Worm (Caenorhabditis elegans) whole organism, L1 larva: ENCODE results near the gene Y54F10BM.12.

Experiments used
- C16A3.4 ChIP-seq: fragments of 150-350 bp; optimal IDR thresholded peaks from 2 replicates; lab custom pipeline; 2014; ENCODE audit warnings: missing biosample characterization, missing genetic modification characterization
- aha-1 ChIP-seq: fragments of 150-350 bp; optimal IDR thresholded peaks from 2 replicates; lab custom pipeline; 2014; ENCODE audit warnings: missing biosample characterization, missing genetic modification characterization
- ama-1 ChIP-seq: fragments of 150-350 bp; optimal IDR thresholded peaks from 2 replicates; lab custom pipeline; 2014
- ceh-8 ChIP-seq: fragments of 200-800 bp; sonication (Bioruptor generic); optimal IDR thresholded peaks from 2 replicates; lab custom pipeline; 2018; ENCODE audit warnings: mild to moderate bottlenecking, missing genetic modification characterization, moderate library complexity, missing compliant biosample characterization
- ceh-90 ChIP-seq: sonication (generic microtip); optimal IDR thresholded peaks from 2 replicates; lab custom pipeline; 2016; ENCODE audit warnings: missing genetic modification characterization, missing compliant biosample characterization
- efl-1 ChIP-seq, 4 experiments: fragments of 150-350 bp; optimal IDR thresholded peaks in 3 of 4; peaks in 1 of 4; 1 replicate in 1 of 4; 2 replicates in 3 of 4; lab custom pipeline; 2014; ENCODE audit warnings: missing biosample characterization in 2 of 4, missing genetic modification characterization in 2 of 4, missing genetic modification reagents in 2 of 4
- efl-3 ChIP-seq: fragments of 200-800 bp; sonication (Bioruptor generic); optimal IDR thresholded peaks from 2 replicates; lab custom pipeline; 2018; ENCODE audit warnings: mild to moderate bottlenecking, missing genetic modification characterization, missing compliant biosample characterization
- elt-2 ChIP-seq: sonication (generic microtip); optimal IDR thresholded peaks from 2 replicates; lab custom pipeline; 2016; ENCODE audit warnings: missing genetic modification characterization, mild to moderate bottlenecking, inconsistent platforms, missing compliant biosample characterization, missing genetic modification reagents
- ets-5 ChIP-seq: fragments of 200-800 bp; sonication (Bioruptor generic); IDR thresholded peaks from 2 replicates; pipeline ENCODE4 v1.3.6; 2022; ENCODE audit warnings: missing genetic modification characterization, missing compliant biosample characterization
- fos-1 ChIP-seq: fragments of 150-350 bp; optimal IDR thresholded peaks from 2 replicates; lab custom pipeline; 2014; ENCODE audit warnings: missing biosample characterization, missing genetic modification characterization
- hpl-2 ChIP-seq: fragments of 150-350 bp; optimal IDR thresholded peaks from 2 replicates; lab custom pipeline; 2014; ENCODE audit warnings: missing biosample characterization, missing genetic modification reagents, missing genetic modification characterization
- isw-1 ChIP-seq: fragments of 200-800 bp; sonication (Bioruptor generic); IDR thresholded peaks from 2 replicates; pipeline ENCODE4 v1.3.6; 2022; ENCODE audit warnings: missing genetic modification characterization, missing compliant biosample characterization
- jun-1 ChIP-seq: fragments of 150-350 bp; optimal IDR thresholded peaks from 2 replicates; lab custom pipeline; 2014; ENCODE audit warnings: missing biosample characterization, missing genetic modification reagents, missing genetic modification characterization
- lin-14 ChIP-seq: fragments of 200-800 bp; sonication (Bioruptor generic); optimal IDR thresholded peaks from 2 replicates; lab custom pipeline; 2018; ENCODE audit warnings: mild to moderate bottlenecking, missing genetic modification characterization, moderate library complexity, missing compliant biosample characterization
- lin-15B ChIP-seq: fragments of 150-350 bp; sonication (generic microtip); optimal IDR thresholded peaks from 3 replicates; lab custom pipeline; 2014; ENCODE audit warnings: missing biosample characterization, missing genetic modification characterization
- lin-35 ChIP-seq, 2 experiments: fragments of 150-350 bp; optimal IDR thresholded peaks; 2 replicates each; lab custom pipeline; 2014; ENCODE audit warnings: missing biosample characterization in 2 of 2, missing genetic modification characterization in 2 of 2, missing genetic modification reagents in 2 of 2
- lir-3 ChIP-seq: sonication (generic microtip); optimal IDR thresholded peaks from 2 replicates; lab custom pipeline; 2016; ENCODE audit warnings: mild to moderate bottlenecking, missing genetic modification characterization, moderate library complexity, missing compliant biosample characterization; ENCODE audit not compliant: poor library complexity
- mab-9 ChIP-seq: fragments of 200-800 bp; sonication (Bioruptor generic); IDR thresholded peaks from 2 replicates; pipeline ENCODE4 v1.3.6; 2022; ENCODE audit warnings: missing genetic modification reagents, missing genetic modification characterization, missing compliant biosample characterization
- mep-1 ChIP-seq: fragments of 150-350 bp; optimal IDR thresholded peaks from 2 replicates; lab custom pipeline; 2014; ENCODE audit warnings: missing biosample characterization, missing genetic modification characterization
- nhr-11 ChIP-seq: fragments of 150-350 bp; optimal IDR thresholded peaks from 2 replicates; lab custom pipeline; 2014; ENCODE audit warnings: missing biosample characterization, missing genetic modification characterization
- nhr-19 ChIP-seq: fragments of 200-800 bp; sonication (Bioruptor generic); conservative IDR thresholded peaks from 2 replicates; pipeline ENCODE4 v1.3.6; 2022; ENCODE audit warnings: missing genetic modification characterization, missing compliant biosample characterization
- nhr-20 ChIP-seq: sonication (generic microtip); optimal IDR thresholded peaks from 2 replicates; lab custom pipeline; 2016; ENCODE audit warnings: mild to moderate bottlenecking, missing genetic modification characterization, missing compliant biosample characterization
- nhr-28 ChIP-seq: fragments of 150-350 bp; optimal IDR thresholded peaks from 2 replicates; lab custom pipeline; 2014; ENCODE audit warnings: missing biosample characterization, missing genetic modification characterization
- nhr-76 ChIP-seq: sonication (generic microtip); optimal IDR thresholded peaks from 2 replicates; lab custom pipeline; 2017; ENCODE audit warnings: missing biosample characterization, missing genetic modification characterization
- nhr-84 ChIP-seq: sonication (generic microtip); optimal IDR thresholded peaks from 2 replicates; lab custom pipeline; 2017; ENCODE audit warnings: missing biosample characterization, missing genetic modification characterization
- nhr-85 ChIP-seq: sonication (generic microtip); peaks from one replicate; lab custom pipeline; 2016; ENCODE audit warnings: missing genetic modification characterization, inconsistent platforms, missing compliant biosample characterization
- unc-62 ChIP-seq: fragments of 150-350 bp; optimal IDR thresholded peaks from 2 replicates; lab custom pipeline; 2014; ENCODE audit warnings: missing biosample characterization, missing genetic modification reagents, missing genetic modification characterization
- unc-98 ChIP-seq: fragments of 200-800 bp; sonication (Bioruptor generic); IDR thresholded peaks from 2 replicates; pipeline ENCODE4 v1.3.6; 2022; ENCODE audit warnings: missing genetic modification characterization, missing compliant biosample characterization
- ztf-11 ChIP-seq, 2 experiments: sonication (generic microtip); optimal IDR thresholded peaks; 2 replicates each; lab custom pipeline; 2016 to 2017; ENCODE audit warnings: missing genetic modification characterization in 2 of 2, missing biosample characterization in 1 of 2, missing compliant biosample characterization in 1 of 2
- ztf-4 ChIP-seq: fragments of 150-350 bp; optimal IDR thresholded peaks from 2 replicates; lab custom pipeline; 2014; ENCODE audit warnings: missing biosample characterization, missing genetic modification characterization

Gene Y54F10BM.12

DNA sequence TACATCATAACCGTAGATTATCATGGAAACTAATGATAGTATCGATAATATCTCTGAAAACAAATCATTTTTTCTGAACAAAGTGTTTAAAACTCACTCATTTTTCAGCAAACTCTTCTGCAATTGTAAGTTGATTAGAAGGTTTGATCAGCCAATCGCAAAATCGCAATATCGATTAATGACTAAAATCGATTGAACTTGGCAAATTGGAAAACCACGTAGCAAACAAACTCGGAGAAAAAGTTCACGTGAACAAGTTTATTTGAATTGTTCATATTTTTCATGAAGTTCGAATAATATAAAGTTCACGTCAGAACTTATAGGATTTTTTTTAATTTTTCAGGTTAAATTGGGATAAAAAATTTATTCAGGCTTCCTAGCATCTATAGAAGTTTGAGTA, 42.4 kb upstream of the Y54F10BM.12 start, which contains the start of gene H04J21.1:
H04J21.1 (minus strand) TSS at position 101 of the 400 bp plus-strand sequence.
- TF ChIP-seq efl-3 (GFP tag; lab: Kevin White, UChicago) (no peak), jun-1 (no peak), mep-1 (tag; lab: Kevin White, UChicago) (no peak), mab-9 (GFP tag; lab: Robert Waterston, UW) (no peak), lin-15B (no peak), C16A3.4 (tag; lab: Kevin White, UChicago) (no peak)
- TF ChIP-seq, all 84 proteins: peak for 0

ce11 chrIII:2368424-2368823, 38.9 kb upstream of the Y54F10BM.12 start, which contains the start of gene H04J21.4:
Gene H04J21.4 (minus strand): TSS chrIII:2368524.
- TF ChIP-seq lir-3 (tag; lab: Kevin White, UChicago) (no peak), nhr-85 (peak; percentile 39)

DNA sequence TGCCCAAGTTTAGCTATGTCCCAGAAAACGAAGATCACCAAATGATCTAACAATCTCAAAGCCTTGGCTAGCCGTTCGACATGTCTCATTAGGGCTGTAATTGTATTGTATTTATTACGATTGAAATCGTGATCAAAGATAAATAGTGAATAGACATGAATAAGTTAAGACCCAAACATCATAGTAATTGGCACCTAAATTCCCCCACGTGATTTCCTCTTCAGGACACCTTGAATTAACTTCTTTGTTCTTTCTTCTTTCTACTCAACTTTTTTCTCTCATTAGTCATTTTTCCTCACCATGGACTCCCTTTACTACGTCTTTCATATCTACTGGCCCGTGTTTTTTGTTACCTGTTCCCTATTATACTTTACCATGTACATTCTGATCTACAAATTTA, 33.2 kb upstream of the Y54F10BM.12 start, which contains the start of gene srd-69:
srd-69 (plus strand) TSS at position 301 of the 400 bp plus-strand sequence.
- no peak for TF ChIP-seq ceh-8 (GFP tag; lab: Kevin White, UChicago)
- no peak for TF ChIP-seq nhr-20 (tag; lab: Kevin White, UChicago)
- no peak for TF ChIP-seq aha-1 (tag; lab: Kevin White, UChicago)
- no peak for TF ChIP-seq nhr-19
- TF ChIP-seq ceh-90: no peak
- TF ChIP-seq unc-98: no peak

ce11 chrIII:2349956-2350355, 20.5 kb upstream of the Y54F10BM.12 start:
- TF ChIP-seq nhr-11 (tag; lab: Kevin White, UChicago) (no peak), efl-1 (optimal IDR thresholded peaks at IDR 0.05; lab: Kevin White, UChicago) (no peak), efl-1 (GFP tag; optimal IDR thresholded peaks at IDR 0.05 in 1 of 2; lab: Kevin White, UChicago) (peak in 1 of 2 experiments; percentile 91), nhr-28 (tag; lab: Kevin White, UChicago) (no peak), ztf-4 (no peak), nhr-76 (tag; lab: Kevin White, UChicago) (no peak), nhr-85 (no peak), ceh-8 (GFP tag; lab: Kevin White, UChicago) (no peak), ztf-11 (tag; optimal IDR thresholded peaks at IDR 0.05; lab: Kevin White, UChicago) (no peak)
- TF ChIP-seq, all 84 proteins: peak for 1

ce11 chrIII:2347291-2347690, 17.8 kb upstream of the Y54F10BM.12 start, which contains the start of gene gip-1:
Gene gip-1 (plus strand): TSS chrIII:2347591.
- TF ChIP-seq nhr-85 (peak; percentile 9), ama-1 (no peak)

- TF ChIP-seq lin-35 (GFP tag; optimal IDR thresholded peaks at IDR 0.05; lab: Kevin White, UChicago) (no peak), unc-98 (no peak), elt-2 (tag; lab: Kevin White, UChicago) (no peak), nhr-76 (tag; lab: Kevin White, UChicago) (no peak), unc-62 (GFP tag; lab: Kevin White, UChicago) (no peak), nhr-84 (tag; lab: Kevin White, UChicago) (no peak), fos-1 (tag; lab: Kevin White, UChicago) (no peak), hpl-2 (GFP tag; lab: Kevin White, UChicago) (no peak), ets-5 (GFP tag; lab: Robert Waterston, UW) (no peak), lin-14 (GFP tag; lab: Kevin White, UChicago) (no peak), isw-1 (GFP tag; lab: Robert Waterston, UW) (no peak)
Measured at ce11 chrIII:2343273-2343672, 13.8 kb upstream of the Y54F10BM.12 start, which contains the start of gene phf-5. Gene phf-5 (plus strand): TSS chrIII:2343573.
